Fruit fly (Drosophila melanogaster): ENCODE measurements around the gene Pdss2.
A peak's percentile ranks its signal among the peaks of the same experiment; 100 is the strongest.

Pdss2 gene

DNA sequence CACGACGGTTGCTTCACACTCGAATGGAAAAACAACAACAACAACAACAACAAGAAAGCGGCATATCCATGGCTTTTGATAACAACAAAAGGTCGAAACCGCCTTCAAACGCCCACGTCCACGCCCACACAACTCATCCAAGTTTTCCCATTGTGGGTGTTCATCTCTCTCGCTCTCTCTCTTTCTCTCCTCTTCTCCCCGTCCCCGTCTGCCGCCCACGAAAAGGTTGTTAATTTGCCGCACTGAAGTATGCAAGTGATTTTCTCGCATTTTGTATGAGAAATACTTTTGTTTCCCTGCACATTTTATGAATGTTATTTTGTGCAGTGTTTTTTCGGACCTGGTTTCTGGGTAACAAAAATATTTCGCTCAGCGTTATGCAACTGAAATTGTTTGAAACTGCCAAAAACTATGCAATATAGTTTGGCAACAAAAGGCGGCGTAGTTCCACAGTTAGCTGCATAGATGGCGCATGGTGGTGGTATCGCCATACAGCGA, 21.8 kb downstream of the Pdss2 start (continued):
- TF ChIP-seq CG18599 (GFP tag; optimal IDR thresholded peaks at IDR 0.05) (peak; percentile 17), Bteb2 (GFP tag; optimal IDR thresholded peaks at IDR 0.05) (no peak), CG3065 (GFP tag; optimal IDR thresholded peaks at IDR 0.05) (peak; percentile 97), CG6175 (GFP tag; IDR thresholded peaks at IDR 0.05) (no peak), slp2 (GFP tag; optimal IDR thresholded peaks at IDR 0.05) (peak; percentile 14), fd96Cb (tag; optimal IDR thresholded peaks at IDR 0.05) (no peak), otp (GFP tag; IDR thresholded peaks at IDR 0.05) (peak; percentile 40; the same call in 1 of the 3 replicates), lbe (GFP tag; optimal IDR thresholded peaks at IDR 0.05) (no peak), caup (GFP tag; optimal IDR thresholded peaks at IDR 0.05; ENCODE audit: severe bottlenecking) (peak; percentile 47), ap (GFP tag; IDR thresholded peaks at IDR 0.05) (no peak), CG3995 (GFP tag; optimal IDR thresholded peaks at IDR 0.05) (no peak), trem (tag; optimal IDR thresholded peaks at IDR 0.05) (peak; percentile 12), gsb (GFP tag; IDR thresholded peaks at IDR 0.05) (no peak), maf-S (GFP tag; optimal IDR thresholded peaks at IDR 0.05) (peak; percentile 23), Lpt (GFP tag; optimal IDR thresholded peaks at IDR 0.05) (no peak), CG14441 (GFP tag; IDR thresholded peaks at IDR 0.05) (peak; percentile 32; the same call in 1 of the 2 replicates), CG6765 (GFP tag; optimal IDR thresholded peaks at IDR 0.05) (no peak), gcm2 (GFP tag; optimal IDR thresholded peaks at IDR 0.05) (no peak), lab (GFP tag; optimal IDR thresholded peaks at IDR 0.05) (peak; percentile 4), nerfin-1 (tag; optimal IDR thresholded peaks at IDR 0.05) (peak; percentile 10), CG2116 (GFP tag; optimal IDR thresholded peaks at IDR 0.05) (peak; percentile 27), CG42726 (GFP tag; IDR thresholded peaks at IDR 0.05; ENCODE audit: partially characterized antibody) (peak; percentile 48; the same call in 1 of the 2 replicates), Mes4 (GFP tag; optimal IDR thresholded peaks at IDR 0.05) (no peak), CG4730 (GFP tag; IDR thresholded peaks at IDR 0.05) (no peak), CG8359 (GFP tag; optimal IDR thresholded peaks at IDR 0.05; ENCODE audit: borderline replicate concordance) (no peak), tin (GFP tag; optimal IDR thresholded peaks at IDR 0.05) (no peak), CG1603 (tag; optimal IDR thresholded peaks at IDR 0.05) (peak; percentile 54), Blimp-1 (GFP tag; optimal IDR thresholded peaks at IDR 0.05) (peak; percentile 13), gce (GFP tag; IDR thresholded peaks at IDR 0.05) (no peak), Doc3 (GFP tag; IDR thresholded peaks at IDR 0.05; ENCODE audit: partially characterized antibody) (no peak), cg (GFP tag; optimal IDR thresholded peaks at IDR 0.05) (no peak), Mad (GFP tag; optimal IDR thresholded peaks at IDR 0.05) (peak; percentile 4), prd (optimal IDR thresholded peaks at IDR 0.05) (no peak), prd (GFP tag; IDR thresholded peaks at IDR 0.05) (0 out of 3 replicates have a peak, but pooled peaks have one; percentile 8), ranshi (GFP tag; IDR thresholded peaks at IDR 0.05) (peak; percentile 42; the same call in 1 of the 2 replicates), CG18764 (GFP tag; optimal IDR thresholded peaks at IDR 0.05) (peak; percentile 18), CG18011 (GFP tag; optimal IDR thresholded peaks at IDR 0.05) (no peak), zfh2 (GFP tag; optimal IDR thresholded peaks at IDR 0.05) (peak; percentile 1), CG32767 (GFP tag; IDR thresholded peaks at IDR 0.05) (no peak), Hr51 (GFP tag; optimal IDR thresholded peaks at IDR 0.05) (peak in 1 of 2 experiments; percentile 8), odd (GFP tag; optimal IDR thresholded peaks at IDR 0.05) (no peak), jumu (GFP tag; optimal IDR thresholded peaks at IDR 0.05) (peak; percentile 4), tap (tag; optimal IDR thresholded peaks at IDR 0.05) (no peak), hth (optimal IDR thresholded peaks at IDR 0.05) (no peak), unc-4 (GFP tag; IDR thresholded peaks at IDR 0.05; ENCODE audit: partially characterized antibody) (0 out of 2 replicates have a peak, but pooled peaks have one; percentile 20), CG6654 (GFP tag; optimal IDR thresholded peaks at IDR 0.05) (no peak), NfI (GFP tag; optimal IDR thresholded peaks at IDR 0.05) (peak; percentile 25), Deaf1 (tag; optimal IDR thresholded peaks at IDR 0.05) (peak; percentile 1), HLH3B (GFP tag; IDR thresholded peaks at IDR 0.05) (0 out of 2 replicates have a peak, but pooled peaks have one; percentile 18), CG3163 (GFP tag; optimal IDR thresholded peaks at IDR 0.05) (peak; percentile 60)
